Fruit fly (Drosophila melanogaster) S2 (cell line): ENCODE measurements around the gene HLH3B.

Experiments
- CG8478 ChIP-seq: fragments of >200 bp; optimal IDR thresholded peaks from 2 replicates; lab custom pipeline; 2018
- CTCF ChIP-seq, 2 experiments: fragments of >200 bp; optimal IDR thresholded peaks; 2 replicates each; lab custom pipeline; 2018

Gene HLH3B

DNA sequence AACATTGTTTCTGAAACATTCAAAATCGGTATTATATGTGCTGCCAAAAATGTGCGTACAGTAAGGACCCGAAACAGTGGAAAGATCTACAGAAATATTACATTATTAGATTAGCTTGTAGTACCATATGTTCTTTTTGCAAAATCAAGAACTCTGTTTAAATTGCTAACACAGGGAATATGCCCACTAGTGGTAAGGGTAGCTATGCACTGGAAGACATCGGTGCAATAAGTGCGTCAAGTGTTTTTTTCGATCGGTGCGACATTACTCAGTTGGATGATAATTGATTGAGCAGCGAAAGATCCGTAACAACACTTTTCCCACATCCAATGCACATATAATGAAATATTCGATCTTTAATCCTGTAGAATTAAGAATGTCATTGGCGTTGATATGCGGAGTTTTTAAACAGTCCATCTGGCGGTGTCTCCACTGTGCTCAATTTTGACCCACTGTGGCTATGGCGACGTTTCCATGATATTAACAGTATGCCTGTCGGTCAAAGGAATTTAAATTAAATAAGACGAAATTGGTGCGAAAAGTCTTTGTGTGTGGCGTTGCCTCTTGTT, 46.4 kb downstream of the HLH3B start:
- TF ChIP-seq CG8478 (lab: Kevin White, UChicago) (no peak), CTCF (optimal IDR thresholded peaks at IDR 0.05; lab: Kevin White, UChicago) (no peak)

DNA sequence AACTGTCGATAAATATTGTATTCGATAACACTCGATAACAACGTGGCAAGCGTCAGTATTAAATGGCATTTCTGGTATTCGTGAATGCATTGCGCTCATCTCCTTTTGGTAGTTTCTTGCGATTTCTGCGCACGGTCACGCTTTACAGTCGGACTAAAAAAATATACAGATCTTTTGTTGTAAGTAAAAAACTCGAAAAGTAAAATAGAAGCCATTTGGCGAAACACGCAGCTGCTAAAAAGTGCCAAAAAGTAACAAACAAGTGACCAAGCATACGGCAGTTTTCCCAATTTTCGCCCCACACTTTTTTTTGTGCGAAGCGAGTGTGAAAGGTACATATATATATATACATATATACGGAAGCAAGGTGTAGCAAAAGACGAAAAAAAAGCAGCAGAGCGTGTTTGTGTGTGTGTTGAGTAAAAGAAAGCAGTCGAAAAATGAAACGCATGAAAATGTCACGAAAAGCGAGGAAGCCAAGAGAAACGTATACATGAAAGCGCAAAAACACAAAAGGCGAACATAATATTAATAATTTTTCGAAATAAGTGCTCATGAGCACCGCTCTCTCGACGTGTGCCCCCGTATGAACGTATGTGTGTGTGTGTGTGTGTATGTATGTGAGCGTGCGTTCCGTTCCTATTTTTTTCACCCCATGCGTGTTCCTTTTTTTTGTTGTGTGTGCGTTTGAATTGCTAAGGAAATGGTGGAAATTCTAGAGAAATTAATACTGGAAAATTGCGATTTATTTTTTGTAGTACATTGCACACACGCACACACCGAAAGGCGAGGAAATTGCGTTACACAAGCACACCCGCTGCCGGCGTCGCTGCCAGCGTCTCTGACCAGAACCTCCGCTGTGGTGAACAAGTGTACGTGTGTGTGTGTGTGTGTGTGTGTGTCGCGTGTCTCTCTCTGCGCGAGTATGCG, 47.4 kb downstream of the HLH3B start, which contains the start of gene sgg:
TSS of gene sgg (plus strand) at position 106 of the 930 bp plus-strand sequence.
- no peak for TF ChIP-seq CTCF (optimal IDR thresholded peaks at IDR 0.05; lab: Kevin White, UChicago)
- no peak for TF ChIP-seq CG8478 (lab: Kevin White, UChicago)
